Worm (Caenorhabditis elegans): ENCODE measurements around the gene Y14H12A.2.

Y14H12A.2 gene

ce11 chrII:4007972-4008371 is 18.5 kb upstream of the Y14H12A.2 start:
- TF ChIP-seq ceh-43 (GFP tag; optimal IDR thresholded peaks at IDR 0.05) (no peak), flh-1 (GFP tag; optimal IDR thresholded peaks at IDR 0.05) (no peak), unc-39 (tag; optimal IDR thresholded peaks at IDR 0.05) (no peak), mab-5 (tag; optimal IDR thresholded peaks at IDR 0.05) (no peak), cnd-1 (tag; optimal IDR thresholded peaks at IDR 0.05) (no peak)

- TF ChIP-seq zip-8 (tag; optimal IDR thresholded peaks at IDR 0.05) (no peak), blmp-1 (tag; optimal IDR thresholded peaks at IDR 0.05) (no peak), nhr-12 (tag; optimal IDR thresholded peaks at IDR 0.05) (no peak), lsy-2 (tag; optimal IDR thresholded peaks at IDR 0.05) (no peak), flh-1 (GFP tag; optimal IDR thresholded peaks at IDR 0.05) (no peak), nhr-237 (tag; optimal IDR thresholded peaks at IDR 0.05) (no peak), unc-120 (tag; optimal IDR thresholded peaks at IDR 0.05; ENCODE audit: poor library complexity, severe bottlenecking) (no peak), ceh-83 (GFP tag; optimal IDR thresholded peaks at IDR 0.05) (no peak), unc-39 (tag; optimal IDR thresholded peaks at IDR 0.05) (no peak), elt-1 (tag; optimal IDR thresholded peaks at IDR 0.05; ENCODE audit: borderline replicate concordance, insufficient read depth) (no peak), elt-3 (tag; optimal IDR thresholded peaks at IDR 0.05) (no peak), sptf-1 (tag; optimal IDR thresholded peaks at IDR 0.05) (no peak), snpc-4 (tag; optimal IDR thresholded peaks at IDR 0.05) (no peak), mab-5 (tag; optimal IDR thresholded peaks at IDR 0.05) (no peak)
These were observed 15.1 kb upstream of the Y14H12A.2 start, which contains the start of gene ephx-1 for ce11 chrII:4004614-4005013. ephx-1 (plus strand) TSS chrII:4004914.

ce11 chrII:4002134-4002533 is 12.7 kb upstream of the Y14H12A.2 start:
- TF ChIP-seq pha-4 (tag; optimal IDR thresholded peaks at IDR 0.05) = peak; percentile 32
- TF ChIP-seq cnd-1 (tag; optimal IDR thresholded peaks at IDR 0.05) = no peak
- no peak for TF ChIP-seq nhr-237 (tag; optimal IDR thresholded peaks at IDR 0.05)
- no peak for TF ChIP-seq ztf-11 (tag; optimal IDR thresholded peaks at IDR 0.05)
- TF ChIP-seq nhr-2 (tag; optimal IDR thresholded peaks at IDR 0.05) = no peak
- no peak for TF ChIP-seq sem-2 (GFP tag; optimal IDR thresholded peaks at IDR 0.05)
- no peak for TF ChIP-seq blmp-1 (tag; optimal IDR thresholded peaks at IDR 0.05)
- no peak for TF ChIP-seq lin-13 (tag; optimal IDR thresholded peaks at IDR 0.05)
- TF ChIP-seq elt-1 (tag; optimal IDR thresholded peaks at IDR 0.05; ENCODE audit: borderline replicate concordance, insufficient read depth) = no peak
- no peak for TF ChIP-seq mab-5 (tag; optimal IDR thresholded peaks at IDR 0.05)
- peak; percentile 53 for TF ChIP-seq ces-1 (GFP tag; optimal IDR thresholded peaks at IDR 0.05)
- no peak for TF ChIP-seq hlh-1 (tag; optimal IDR thresholded peaks at IDR 0.05)

ce11 chrII:4000430-4000829 is 11.0 kb upstream of the Y14H12A.2 start:
- no peak for TF ChIP-seq M03D4.4 (tag; optimal IDR thresholded peaks at IDR 0.05)
- TF ChIP-seq mep-1 (tag; optimal IDR thresholded peaks at IDR 0.05) = no peak
- no peak for TF ChIP-seq ceh-39 (tag; optimal IDR thresholded peaks at IDR 0.05)
- TF ChIP-seq unc-39 (tag; optimal IDR thresholded peaks at IDR 0.05) = no peak
- TF ChIP-seq lin-13 (tag; optimal IDR thresholded peaks at IDR 0.05) = no peak
- no peak for TF ChIP-seq ztf-11 (tag; optimal IDR thresholded peaks at IDR 0.05)

- TF ChIP-seq unc-62 (GFP tag; optimal IDR thresholded peaks at IDR 0.05) = no peak
- TF ChIP-seq lin-32 (GFP tag; optimal IDR thresholded peaks at IDR 0.05) = peak; percentile 48
- TF ChIP-seq lsy-2 (tag; optimal IDR thresholded peaks at IDR 0.05) = no peak
- no peak for TF ChIP-seq nhr-76 (tag; optimal IDR thresholded peaks at IDR 0.05)
- no peak for TF ChIP-seq ceh-83 (GFP tag; optimal IDR thresholded peaks at IDR 0.05)
- TF ChIP-seq ztf-11 (tag; optimal IDR thresholded peaks at IDR 0.05) = peak; percentile 15
- no peak for TF ChIP-seq mab-5 (tag; optimal IDR thresholded peaks at IDR 0.05)
- TF ChIP-seq mls-2 (tag; optimal IDR thresholded peaks at IDR 0.05) = peak; percentile 83
- no peak for TF ChIP-seq zip-8 (tag; optimal IDR thresholded peaks at IDR 0.05)
- no peak for TF ChIP-seq blmp-1 (tag; optimal IDR thresholded peaks at IDR 0.05)
- TF ChIP-seq mep-1 (tag; optimal IDR thresholded peaks at IDR 0.05) = peak; percentile 6
- peak; percentile 36 for TF ChIP-seq drap-1 (GFP tag; optimal IDR thresholded peaks at IDR 0.05)
- no peak for TF ChIP-seq snpc-4 (tag; optimal IDR thresholded peaks at IDR 0.05)
- TF ChIP-seq unc-39 (tag; optimal IDR thresholded peaks at IDR 0.05) = no peak
- peak; percentile 52 for TF ChIP-seq ceh-43 (GFP tag; optimal IDR thresholded peaks at IDR 0.05)
- TF ChIP-seq nhr-237 (tag; optimal IDR thresholded peaks at IDR 0.05) = no peak
- no peak for TF ChIP-seq lin-13 (tag; optimal IDR thresholded peaks at IDR 0.05)
- no peak for TF ChIP-seq nhr-12 (tag; optimal IDR thresholded peaks at IDR 0.05)
- TF ChIP-seq pha-4 (tag; optimal IDR thresholded peaks at IDR 0.05) = no peak
- peak; percentile 81 for TF ChIP-seq sptf-1 (tag; optimal IDR thresholded peaks at IDR 0.05)
- TF ChIP-seq flh-1 (GFP tag; optimal IDR thresholded peaks at IDR 0.05) = no peak
- no peak for TF ChIP-seq hlh-1 (tag; optimal IDR thresholded peaks at IDR 0.05)
- peak; percentile 51 for TF ChIP-seq M03D4.4 (tag; optimal IDR thresholded peaks at IDR 0.05)
- no peak for TF ChIP-seq sem-2 (GFP tag; optimal IDR thresholded peaks at IDR 0.05)
- TF ChIP-seq nhr-28 (tag; optimal IDR thresholded peaks at IDR 0.05) = no peak
- no peak for TF ChIP-seq nhr-2 (tag; optimal IDR thresholded peaks at IDR 0.05)
- no peak for TF ChIP-seq bed-3 (GFP tag; optimal IDR thresholded peaks at IDR 0.05)
- peak; percentile 55 for TF ChIP-seq cnd-1 (tag; optimal IDR thresholded peaks at IDR 0.05)
- TF ChIP-seq ceh-39 (tag; optimal IDR thresholded peaks at IDR 0.05) = no peak
- peak; percentile 94 for TF ChIP-seq ces-1 (GFP tag; optimal IDR thresholded peaks at IDR 0.05)
- TF ChIP-seq unc-120 (tag; optimal IDR thresholded peaks at IDR 0.05; ENCODE audit: poor library complexity, severe bottlenecking) = peak; percentile 39
- TF ChIP-seq elt-3 (tag; optimal IDR thresholded peaks at IDR 0.05) = no peak
- TF ChIP-seq ham-2 (GFP tag; optimal IDR thresholded peaks at IDR 0.05) = no peak
- TF ChIP-seq tbx-8 (GFP tag; optimal IDR thresholded peaks at IDR 0.05) = no peak
- no peak for TF ChIP-seq elt-1 (tag; optimal IDR thresholded peaks at IDR 0.05; ENCODE audit: borderline replicate concordance, insufficient read depth)
These were observed 10.1 kb upstream of the Y14H12A.2 start for ce11 chrII:3999537-3999936.

Data from whole organism, mixed stage, embryonic.